Fruit fly (Drosophila melanogaster) whole organism, embryonic: Measurements from ENCODE around the gene CG10581.

Experiments
- Blimp-1 ChIP-seq: fragments of 200-800 bp; sonication (Bioruptor generic); optimal IDR thresholded peaks from 3 replicates; lab custom pipeline; 2018; ENCODE audit warnings: missing biosample characterization, missing genetic modification characterization, mild to moderate bottlenecking, moderate library complexity, missing genetic modification reagents
- Bteb2 ChIP-seq: fragments of 200-800 bp; sonication (Bioruptor generic); optimal IDR thresholded peaks from 2 replicates; lab custom pipeline; 2016; ENCODE audit warnings: missing biosample characterization, missing genetic modification characterization
- CG10209 ChIP-seq: fragments of 200-800 bp; sonication (Bioruptor generic); optimal IDR thresholded peaks from 3 replicates; lab custom pipeline; 2017; ENCODE audit warnings: missing biosample characterization, mild to moderate bottlenecking, missing genetic modification characterization, missing genetic modification reagents
- CG11398 ChIP-seq: fragments of 200-800 bp; sonication (Bioruptor generic); optimal IDR thresholded peaks from 2 replicates; lab custom pipeline; 2016; ENCODE audit warnings: missing biosample characterization, missing genetic modification characterization
- CG11456 ChIP-seq: fragments of 200-800 bp; sonication (Bioruptor generic); IDR thresholded peaks from 3 replicates; pipeline ENCODE4 v1.3.6; 2022; ENCODE audit warnings: missing biosample characterization, missing genetic modification characterization
- CG11723 ChIP-seq: fragments of 200-800 bp; sonication (Bioruptor generic); optimal IDR thresholded peaks from 2 replicates; lab custom pipeline; 2017; ENCODE audit warnings: missing biosample characterization, mild to moderate bottlenecking, missing genetic modification characterization
- CG12236 ChIP-seq: fragments of 200-800 bp; sonication (Bioruptor generic); optimal IDR thresholded peaks from 2 replicates; lab custom pipeline; 2016; ENCODE audit warnings: missing biosample characterization, missing genetic modification characterization
- CG12659 ChIP-seq: fragments of 200-800 bp; sonication (Bioruptor generic); optimal IDR thresholded peaks from 3 replicates; lab custom pipeline; 2017; ENCODE audit warnings: mild to moderate bottlenecking, missing biosample characterization, missing genetic modification reagents, missing genetic modification characterization
- CG14965 ChIP-seq: fragments of 200-800 bp; sonication (Bioruptor generic); optimal IDR thresholded peaks from 2 replicates; lab custom pipeline; 2016; ENCODE audit warnings: missing biosample characterization, missing genetic modification characterization, borderline replicate concordance
- CG15269 ChIP-seq: fragments of 200-800 bp; sonication (Bioruptor generic); optimal IDR thresholded peaks from 2 replicates; lab custom pipeline; 2018; ENCODE audit warnings: missing biosample characterization, mild to moderate bottlenecking, missing genetic modification characterization, moderate library complexity
- CG17186 ChIP-seq: fragments of 200-800 bp; sonication (Bioruptor generic); optimal IDR thresholded peaks from 3 replicates; lab custom pipeline; 2017; ENCODE audit warnings: missing biosample characterization, missing genetic modification reagents, missing genetic modification characterization
- CG18619 ChIP-seq: fragments of 200-800 bp; sonication (Bioruptor generic); optimal IDR thresholded peaks from 3 replicates; lab custom pipeline; 2017; ENCODE audit warnings: missing biosample characterization, mild to moderate bottlenecking, missing genetic modification characterization
- CG2889 ChIP-seq: fragments of 200-800 bp; sonication (Bioruptor generic); IDR thresholded peaks from 3 replicates; pipeline ENCODE4 v1.3.6; 2022; ENCODE audit warnings: missing biosample characterization, missing genetic modification characterization
- CG4617 ChIP-seq: fragments of 200-800 bp; sonication (Bioruptor generic); optimal IDR thresholded peaks from 3 replicates; lab custom pipeline; 2016; ENCODE audit warnings: missing biosample characterization, missing genetic modification characterization, borderline replicate concordance
- CG9797 ChIP-seq: fragments of 200-800 bp; sonication (Bioruptor generic); optimal IDR thresholded peaks from 3 replicates; lab custom pipeline; 2018; ENCODE audit warnings: missing biosample characterization, mild to moderate bottlenecking, missing genetic modification characterization
- D19A ChIP-seq: fragments of 200-800 bp; optimal IDR thresholded peaks from 3 replicates; lab custom pipeline; 2019; ENCODE audit warnings: missing biosample characterization, mild to moderate bottlenecking, missing genetic modification characterization, moderate library complexity
- Dip2 ChIP-seq: fragments of 200-800 bp; sonication (Bioruptor generic); IDR thresholded peaks from 2 replicates; pipeline ENCODE4 v1.3.6; 2022; ENCODE audit warnings: missing biosample characterization, missing genetic modification characterization
- Eip74EF ChIP-seq, 2 experiments: fragments of 200-800 bp in 1 of 2; fragments of >200 bp in 1 of 2; sonication (Bioruptor generic) in 1 of 2; optimal IDR thresholded peaks; 2 replicates each; lab custom pipeline; 2017 to 2019; ENCODE audit warnings: missing biosample characterization in 2 of 2, missing genetic modification characterization in 2 of 2, mild to moderate bottlenecking in 1 of 2, moderate library complexity in 1 of 2
- Fer1 ChIP-seq: fragments of 200-800 bp; sonication (Bioruptor generic); optimal IDR thresholded peaks from 2 replicates; lab custom pipeline; 2017; ENCODE audit warnings: missing biosample characterization, mild to moderate bottlenecking, missing genetic modification characterization
- Fer3 ChIP-seq: fragments of 200-800 bp; sonication (Bioruptor generic); optimal IDR thresholded peaks from 2 replicates; lab custom pipeline; 2018; ENCODE audit warnings: missing biosample characterization, mild to moderate bottlenecking, missing genetic modification characterization, moderate library complexity
- HLH54F ChIP-seq: fragments of 200-800 bp; sonication (Bioruptor generic); optimal IDR thresholded peaks from 3 replicates; lab custom pipeline; 2016; ENCODE audit warnings: missing biosample characterization, missing genetic modification characterization
- HmgZ ChIP-seq: fragments of 200-800 bp; sonication (Bioruptor generic); optimal IDR thresholded peaks from 2 replicates; lab custom pipeline; 2018; ENCODE audit warnings: missing biosample characterization, mild to moderate bottlenecking, missing genetic modification characterization
- Hmr ChIP-seq: fragments of 200-800 bp; sonication (Bioruptor generic); optimal IDR thresholded peaks from 3 replicates; lab custom pipeline; 2017; ENCODE audit warnings: mild to moderate bottlenecking, missing biosample characterization, missing genetic modification reagents, missing genetic modification characterization
- Mad ChIP-seq: fragments of 200-800 bp; sonication (Bioruptor generic); optimal IDR thresholded peaks from 2 replicates; lab custom pipeline; 2016; ENCODE audit warnings: missing biosample characterization, missing genetic modification characterization
- Meics ChIP-seq: fragments of 200-800 bp; sonication (Bioruptor generic); optimal IDR thresholded peaks from 2 replicates; lab custom pipeline; 2017; ENCODE audit warnings: missing biosample characterization, mild to moderate bottlenecking, missing genetic modification characterization
- Optix ChIP-seq: fragments of 200-800 bp; sonication (Bioruptor generic); IDR thresholded peaks from 3 replicates; pipeline ENCODE4 v1.3.6; 2022; ENCODE audit warnings: missing biosample characterization, missing genetic modification characterization
- YL-1 ChIP-seq: fragments of 200-800 bp; sonication (Bioruptor generic); optimal IDR thresholded peaks from 3 replicates; lab custom pipeline; 2017; ENCODE audit warnings: missing biosample characterization, mild to moderate bottlenecking, missing genetic modification characterization
- bbx ChIP-seq: fragments of 200-800 bp; sonication (Bioruptor generic); IDR thresholded peaks from 2 replicates; pipeline ENCODE4 v1.3.6; 2022; ENCODE audit warnings: missing biosample characterization, missing genetic modification characterization; ENCODE audit not compliant: partially characterized antibody
- bsh ChIP-seq, 2 experiments: fragments of 200-800 bp; sonication (Bioruptor generic); optimal IDR thresholded peaks; 2 replicates each; lab custom pipeline; 2017 to 2018; ENCODE audit warnings: mild to moderate bottlenecking in 2 of 2, missing biosample characterization in 2 of 2, missing genetic modification characterization in 2 of 2, moderate library complexity in 1 of 2
- cas ChIP-seq: fragments of 200-800 bp; sonication (Bioruptor generic); IDR thresholded peaks from 2 replicates; pipeline ENCODE4 v1.3.6; 2022; ENCODE audit warnings: missing biosample characterization, missing genetic modification characterization
- dm ChIP-seq: fragments of 200-800 bp; sonication (Bioruptor generic); optimal IDR thresholded peaks from 3 replicates; lab custom pipeline; 2016; ENCODE audit warnings: missing biosample characterization, missing genetic modification characterization
- dysf ChIP-seq: fragments of 200-800 bp; sonication (Bioruptor generic); IDR thresholded peaks from 3 replicates; pipeline ENCODE4 v1.3.6; 2022; ENCODE audit warnings: missing biosample characterization, missing genetic modification characterization
- gcm ChIP-seq: fragments of 200-800 bp; sonication (Bioruptor generic); optimal IDR thresholded peaks from 2 replicates; lab custom pipeline; 2019; ENCODE audit warnings: missing biosample characterization, mild to moderate bottlenecking, missing genetic modification characterization, moderate library complexity
- gt ChIP-seq: fragments of 200-800 bp; sonication (Bioruptor generic); IDR thresholded peaks from 2 replicates; pipeline ENCODE4 v1.3.6; 2022; ENCODE audit warnings: missing biosample characterization, missing genetic modification characterization
- insv ChIP-seq, 2 experiments: fragments of 200-800 bp; sonication (Bioruptor generic); optimal IDR thresholded peaks; 3 replicates each; lab custom pipeline; 2016 to 2018; ENCODE audit warnings: missing biosample characterization in 2 of 2, missing genetic modification characterization in 2 of 2
- klu ChIP-seq: fragments of 200-800 bp; sonication (Bioruptor generic); IDR thresholded peaks from 2 replicates; pipeline ENCODE4 v1.3.6; 2022; ENCODE audit warnings: missing biosample characterization, missing genetic modification characterization
- phol ChIP-seq: fragments of 200-800 bp; sonication (Bioruptor generic); optimal IDR thresholded peaks from 3 replicates; lab custom pipeline; 2018; ENCODE audit warnings: missing biosample characterization, mild to moderate bottlenecking, missing genetic modification characterization, moderate library complexity
- sd ChIP-seq: fragments of 200-800 bp; sonication (Bioruptor generic); optimal IDR thresholded peaks from 3 replicates; lab custom pipeline; 2018; ENCODE audit warnings: missing biosample characterization, mild to moderate bottlenecking, missing genetic modification characterization, moderate library complexity
- sima ChIP-seq: fragments of 200-800 bp; sonication (Bioruptor generic); optimal IDR thresholded peaks from 2 replicates; lab custom pipeline; 2016; ENCODE audit warnings: missing biosample characterization, missing genetic modification characterization
- sisA ChIP-seq: fragments of 200-800 bp; sonication (Bioruptor generic); IDR thresholded peaks from 2 replicates; pipeline ENCODE4 v1.3.6; 2022; ENCODE audit warnings: missing biosample characterization, missing genetic modification characterization
- slbo ChIP-seq: fragments of 200-800 bp; sonication (Bioruptor generic); IDR thresholded peaks from 2 replicates; pipeline ENCODE4 v1.3.6; 2022; ENCODE audit warnings: missing biosample characterization, missing genetic modification characterization
- slp2 ChIP-seq: fragments of 200-800 bp; sonication (Bioruptor generic); optimal IDR thresholded peaks from 2 replicates; lab custom pipeline; 2016; ENCODE audit warnings: missing biosample characterization, missing genetic modification characterization
- so ChIP-seq: fragments of 200-800 bp; sonication (Bioruptor generic); IDR thresholded peaks from 3 replicates; pipeline ENCODE4 v1.3.6; 2022; ENCODE audit warnings: missing biosample characterization, missing genetic modification characterization
- toy ChIP-seq: fragments of 200-800 bp; sonication (Bioruptor generic); IDR thresholded peaks from 2 replicates; pipeline ENCODE4 v1.3.6; 2022; ENCODE audit warnings: missing biosample characterization, missing genetic modification characterization
- twi ChIP-seq: fragments of 200-800 bp; optimal IDR thresholded peaks from 2 replicates; lab custom pipeline; 2019; ENCODE audit warnings: missing biosample characterization, mild to moderate bottlenecking, missing genetic modification characterization, moderate library complexity
- tx ChIP-seq: fragments of 200-800 bp; sonication (Bioruptor generic); optimal IDR thresholded peaks from 2 replicates; lab custom pipeline; 2016; ENCODE audit warnings: missing biosample characterization, missing genetic modification characterization
- wdn ChIP-seq: fragments of 200-800 bp; sonication (Bioruptor generic); IDR thresholded peaks from 2 replicates; pipeline ENCODE4 v1.3.6; 2022; ENCODE audit warnings: missing biosample characterization, missing genetic modification characterization
- zen2 ChIP-seq: fragments of 200-800 bp; sonication (Bioruptor generic); IDR thresholded peaks from 3 replicates; pipeline ENCODE4 v1.3.6; 2022; ENCODE audit warnings: missing biosample characterization, missing genetic modification characterization; ENCODE audit not compliant: partially characterized antibody

The CG10581 gene

DNA sequence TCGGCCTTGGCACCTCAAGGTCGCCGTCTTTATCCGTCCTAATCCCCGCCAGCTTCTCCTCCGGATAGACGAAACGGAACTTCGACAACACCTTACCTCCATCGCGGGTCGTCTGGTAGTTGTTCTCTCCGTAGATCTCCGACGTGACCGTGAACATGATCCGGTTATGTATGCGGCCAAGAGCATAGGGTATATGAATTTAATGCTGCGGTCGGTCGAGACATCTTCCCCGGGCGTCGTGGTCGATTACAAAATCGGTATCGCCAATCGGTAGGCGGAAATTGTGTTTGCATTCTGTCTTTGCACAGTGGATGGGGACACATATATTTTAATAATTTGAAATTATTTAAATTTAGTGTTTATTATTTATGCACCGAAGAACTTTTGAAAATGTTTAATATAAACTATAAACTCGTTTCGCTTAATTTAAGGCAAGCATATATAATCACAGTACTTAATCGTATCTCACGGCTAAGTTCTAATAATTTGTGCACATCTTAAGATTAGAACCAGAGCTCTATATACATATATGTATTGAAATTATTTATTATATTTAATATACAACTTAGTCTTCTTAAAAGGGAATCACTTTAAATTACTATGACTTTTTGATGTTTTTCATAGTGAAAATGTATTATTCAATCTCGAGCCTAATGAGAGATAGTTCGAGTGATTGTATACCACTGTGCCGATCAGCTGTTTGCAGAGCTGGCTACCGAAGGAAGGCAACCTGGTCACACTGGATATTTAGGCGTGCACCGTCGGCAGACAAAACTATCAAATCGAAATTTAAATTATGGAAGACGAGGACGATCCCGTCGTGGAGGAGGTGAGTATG, 2.7 kb downstream of the CG10581 start, which contains the start of the genes CG10584 and Polr3E (continued):
- TF ChIP-seq dysf (GFP tag; lab: Robert Waterston, UW) (peak; percentile 90), tx (GFP tag; lab: Kevin White, UChicago) (no peak), Eip74EF (GFP tag; optimal IDR thresholded peaks at IDR 0.05; lab: Kevin White, UChicago) (peak in 1 of 2 experiments; percentile 94), gt (GFP tag; lab: Robert Waterston, UW) (no peak), twi (tag; lab: Kevin White, UChicago) (peak; percentile 90), phol (tag; lab: Kevin White, UChicago) (peak; percentile 95), Fer3 (tag; lab: Kevin White, UChicago) (peak; percentile 90), insv (GFP tag; optimal IDR thresholded peaks at IDR 0.05; lab: Kevin White, UChicago) (peak in 1 of 2 experiments; percentile 79), sisA (GFP tag; lab: Robert Waterston, UW) (peak; percentile 78), wdn (GFP tag; lab: Robert Waterston, UW) (peak; percentile 67), zen2 (no peak), Hmr (GFP tag; lab: Kevin White, UChicago) (peak; percentile 96), CG11456 (GFP tag; lab: Robert Waterston, UW) (peak; percentile 70; the same call in 2 of the 3 replicates), CG17186 (GFP tag; lab: Kevin White, UChicago) (peak; percentile 54), slbo (peak; percentile 83), bsh (GFP tag; optimal IDR thresholded peaks at IDR 0.05; lab: Kevin White, UChicago) (peak; percentile 86 to 89), HLH54F (GFP tag; lab: Kevin White, UChicago) (peak; percentile 48), sd (tag; lab: Kevin White, UChicago) (peak; percentile 80), cas (GFP tag; lab: Robert Waterston, UW) (peak; percentile 63; the same call in 1 of the 2 replicates), toy (GFP tag; lab: Robert Waterston, UW) (peak; percentile 49; the same call in 1 of the 2 replicates), CG10209 (peak; percentile 95), D19A (peak; percentile 92), so (GFP tag; lab: Robert Waterston, UW) (peak; percentile 80; the same call in 1 of the 3 replicates), dm (GFP tag; lab: Kevin White, UChicago) (peak; percentile 68), CG11723 (GFP tag; lab: Kevin White, UChicago) (peak; percentile 91), bbx (GFP tag; lab: Robert Waterston, UW) (no peak), CG18619 (GFP tag; lab: Kevin White, UChicago) (peak; percentile 94), HmgZ (tag; lab: Kevin White, UChicago) (peak; percentile 87), Blimp-1 (GFP tag; lab: Kevin White, UChicago) (peak; percentile 89), CG15269 (peak; percentile 96), CG2889 (GFP tag; lab: Robert Waterston, UW) (peak; percentile 68; the same call in 1 of the 3 replicates), Dip2 (GFP tag; lab: Robert Waterston, UW) (no peak), CG11398 (no peak), CG9797 (peak; percentile 78), Optix (no peak), CG14965 (no peak), Fer1 (GFP tag; lab: Kevin White, UChicago) (peak; percentile 96), sima (no peak), CG12236 (GFP tag; lab: Kevin White, UChicago) (no peak), klu (GFP tag; lab: Robert Waterston, UW) (peak; percentile 75), gcm (peak; percentile 94), Meics (peak; percentile 96), Bteb2 (GFP tag; lab: Kevin White, UChicago) (peak; percentile 46), slp2 (GFP tag; lab: Kevin White, UChicago) (peak; percentile 18), CG12659 (GFP tag; lab: Kevin White, UChicago) (peak; percentile 97), Mad (GFP tag; lab: Kevin White, UChicago) (peak; percentile 3), YL-1 (GFP tag; lab: Kevin White, UChicago) (peak; percentile 90), CG4617 (GFP tag; lab: Kevin White, UChicago) (peak; percentile 74)
